Fruit fly (Drosophila melanogaster) whole organism, pupa: ENCODE measurements around the gene CG6481.

Experiments
- CG10348 ChIP-seq: fragments of 200-800 bp; sonication (Bioruptor generic); IDR thresholded peaks from 2 replicates; pipeline ENCODE4 v1.3.6; 2022; ENCODE audit warnings: missing biosample characterization, missing genetic modification characterization
- CG17806 ChIP-seq: fragments of 200-800 bp; sonication (Bioruptor generic); optimal IDR thresholded peaks from 2 replicates; lab custom pipeline; 2018; ENCODE audit warnings: missing biosample characterization, mild to moderate bottlenecking, missing genetic modification characterization, moderate library complexity
- CG4496 ChIP-seq: fragments of 200-800 bp; sonication (Bioruptor generic); IDR thresholded peaks from 3 replicates; pipeline ENCODE4 v1.3.6; 2022; ENCODE audit warnings: missing biosample characterization, missing genetic modification characterization
- CG8159 ChIP-seq: fragments of 200-800 bp; sonication (Bioruptor generic); optimal IDR thresholded peaks from 3 replicates; lab custom pipeline; 2018; ENCODE audit warnings: missing biosample characterization, mild to moderate bottlenecking, missing genetic modification characterization, moderate library complexity
- CG9948 ChIP-seq: fragments of 200-800 bp; sonication (Bioruptor generic); optimal IDR thresholded peaks from 2 replicates; lab custom pipeline; 2018; ENCODE audit warnings: missing biosample characterization, mild to moderate bottlenecking, missing genetic modification characterization, moderate library complexity
- D1 ChIP-seq: fragments of 200-800 bp; sonication (Bioruptor generic); optimal IDR thresholded peaks from 2 replicates; lab custom pipeline; 2018; ENCODE audit warnings: missing biosample characterization, mild to moderate bottlenecking, missing genetic modification characterization, moderate library complexity
- EcR ChIP-seq: fragments of 200-800 bp; sonication (Bioruptor generic); optimal IDR thresholded peaks from 3 replicates; lab custom pipeline; 2019; ENCODE audit warnings: missing biosample characterization, missing genetic modification characterization, mild to moderate bottlenecking, moderate library complexity, missing genetic modification reagents
- Ets98B ChIP-seq: fragments of 200-800 bp; sonication (Bioruptor generic); IDR thresholded peaks from 2 replicates; pipeline ENCODE4 v1.3.6; 2022; ENCODE audit warnings: missing biosample characterization, missing genetic modification characterization
- Pif1B ChIP-seq: fragments of 200-800 bp; sonication (Bioruptor generic); optimal IDR thresholded peaks from 3 replicates; lab custom pipeline; 2016; ENCODE audit warnings: missing biosample characterization, missing genetic modification characterization
- Snoo ChIP-seq: fragments of 200-800 bp; sonication (Bioruptor generic); optimal IDR thresholded peaks from 3 replicates; lab custom pipeline; 2017; ENCODE audit warnings: missing biosample characterization, mild to moderate bottlenecking, missing genetic modification characterization, inconsistent platforms
- fd96Ca ChIP-seq: fragments of 200-800 bp; sonication (Bioruptor generic); IDR thresholded peaks from 3 replicates; pipeline ENCODE4 v1.3.6; 2022; ENCODE audit warnings: missing biosample characterization, missing genetic modification characterization
- gl ChIP-seq: fragments of 200-800 bp; sonication (Bioruptor generic); optimal IDR thresholded peaks from 2 replicates; lab custom pipeline; 2018; ENCODE audit warnings: missing biosample characterization, mild to moderate bottlenecking, missing genetic modification characterization

DNA sequence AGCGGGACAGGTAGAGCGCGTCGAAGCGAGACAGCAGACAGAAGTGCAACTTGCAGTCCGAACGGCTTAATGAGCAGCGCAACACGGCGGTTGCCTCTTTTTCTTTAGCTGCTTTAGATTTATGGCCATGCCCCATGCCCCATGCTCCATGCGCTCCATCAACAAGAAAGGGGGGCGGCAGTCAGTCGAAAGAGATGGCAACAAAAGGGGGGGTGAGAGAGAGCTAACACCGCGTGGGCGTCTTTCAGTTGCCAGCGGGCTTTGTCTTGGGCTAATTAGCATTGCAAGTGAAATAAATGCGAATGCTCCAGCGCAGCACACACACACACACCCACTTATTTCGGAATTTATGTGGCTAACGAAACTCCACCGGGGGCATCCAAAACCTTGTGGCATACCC lies 22.9 kb upstream of the CG6481 start:
- TF ChIP-seq CG9948 (no peak), Pif1B (GFP tag; lab: Kevin White, UChicago) (no peak), EcR (GFP tag; lab: Kevin White, UChicago) (no peak), fd96Ca (GFP tag; lab: Robert Waterston, UW) (no peak), CG17806 (no peak), CG8159 (tag; lab: Kevin White, UChicago) (no peak), CG4496 (GFP tag; lab: Robert Waterston, UW) (no peak), gl (tag; lab: Kevin White, UChicago) (no peak), CG10348 (GFP tag; lab: Robert Waterston, UW) (no peak), Snoo (tag; lab: Kevin White, UChicago) (no peak), D1 (tag; lab: Kevin White, UChicago) (no peak), Ets98B (GFP tag; lab: Robert Waterston, UW) (no peak)
